Fruit fly (Drosophila melanogaster) whole organism, embryonic: ENCODE results near the gene Coq2.

Experiments
- CG10366 ChIP-seq: fragments of 200-800 bp; sonication (Bioruptor generic); IDR thresholded peaks from 2 replicates; pipeline ENCODE4 v1.3.6; 2022; ENCODE audit warnings: missing biosample characterization, missing genetic modification characterization
- CG10565 ChIP-seq: fragments of 200-800 bp; sonication (Bioruptor generic); optimal IDR thresholded peaks from 3 replicates; lab custom pipeline; 2016; ENCODE audit warnings: missing biosample characterization, mild to moderate bottlenecking, missing genetic modification characterization
- CG11723 ChIP-seq: fragments of 200-800 bp; sonication (Bioruptor generic); optimal IDR thresholded peaks from 2 replicates; lab custom pipeline; 2017; ENCODE audit warnings: missing biosample characterization, mild to moderate bottlenecking, missing genetic modification characterization
- CG12744 ChIP-seq: fragments of 200-800 bp; sonication (Bioruptor generic); optimal IDR thresholded peaks from 2 replicates; lab custom pipeline; 2016; ENCODE audit warnings: missing biosample characterization, missing genetic modification characterization
- CG12942 ChIP-seq: fragments of 200-800 bp; sonication (Bioruptor generic); optimal IDR thresholded peaks from 3 replicates; lab custom pipeline; 2016; ENCODE audit warnings: missing biosample characterization, missing genetic modification characterization
- CG14965 ChIP-seq: fragments of 200-800 bp; sonication (Bioruptor generic); optimal IDR thresholded peaks from 2 replicates; lab custom pipeline; 2016; ENCODE audit warnings: missing biosample characterization, missing genetic modification characterization, borderline replicate concordance
- CG16815 ChIP-seq: fragments of 200-800 bp; sonication (Bioruptor generic); optimal IDR thresholded peaks from 3 replicates; lab custom pipeline; 2017; ENCODE audit warnings: missing biosample characterization, mild to moderate bottlenecking, missing genetic modification characterization
- CG18011 ChIP-seq: fragments of 200-800 bp; sonication (Bioruptor generic); optimal IDR thresholded peaks from 2 replicates; lab custom pipeline; 2017; ENCODE audit warnings: missing biosample characterization, missing genetic modification characterization, mild to moderate bottlenecking, moderate library complexity, missing genotype
- CG18262 ChIP-seq: fragments of 200-800 bp; optimal IDR thresholded peaks from 3 replicates; lab custom pipeline; 2019; ENCODE audit warnings: missing biosample characterization, mild to moderate bottlenecking, missing genetic modification characterization, moderate library complexity
- CG2202 ChIP-seq: fragments of 200-800 bp; sonication (Bioruptor generic); optimal IDR thresholded peaks from 2 replicates; lab custom pipeline; 2018; ENCODE audit warnings: missing biosample characterization, mild to moderate bottlenecking, missing genetic modification characterization
- CG2889 ChIP-seq: fragments of 200-800 bp; sonication (Bioruptor generic); IDR thresholded peaks from 3 replicates; pipeline ENCODE4 v1.3.6; 2022; ENCODE audit warnings: missing biosample characterization, missing genetic modification characterization
- CG31441 ChIP-seq: fragments of 200-800 bp; sonication (Bioruptor generic); IDR thresholded peaks from 2 replicates; pipeline ENCODE4 v1.3.6; 2022; ENCODE audit warnings: missing biosample characterization, missing genetic modification characterization
- CG3407 ChIP-seq: fragments of 200-800 bp; sonication (Bioruptor generic); optimal IDR thresholded peaks from 2 replicates; lab custom pipeline; 2018; ENCODE audit warnings: missing biosample characterization, mild to moderate bottlenecking, missing genetic modification characterization
- CG34224 ChIP-seq: fragments of 200-800 bp; sonication (Bioruptor generic); IDR thresholded peaks from 3 replicates; pipeline ENCODE4 v1.3.6; 2022; ENCODE audit warnings: missing biosample characterization, missing genetic modification characterization; ENCODE audit not compliant: partially characterized antibody
- CG34422 ChIP-seq: fragments of 200-800 bp; sonication (Bioruptor generic); IDR thresholded peaks from 3 replicates; pipeline ENCODE4 v1.3.6; 2022; ENCODE audit warnings: missing biosample characterization, missing genetic modification characterization
- CG3847 ChIP-seq: fragments of 200-800 bp; sonication (Bioruptor generic); IDR thresholded peaks from 2 replicates; pipeline ENCODE4 v1.3.6; 2022; ENCODE audit warnings: missing biosample characterization, missing genetic modification characterization
- CG4282 ChIP-seq: fragments of 200-800 bp; sonication (Bioruptor generic); optimal IDR thresholded peaks from 2 replicates; lab custom pipeline; 2016; ENCODE audit warnings: missing biosample characterization, missing genetic modification characterization
- CG4360 ChIP-seq: fragments of 200-800 bp; sonication (Bioruptor generic); IDR thresholded peaks from 2 replicates; pipeline ENCODE4 v1.3.6; 2022; ENCODE audit warnings: missing biosample characterization, missing genetic modification characterization
- CG4617 ChIP-seq: fragments of 200-800 bp; sonication (Bioruptor generic); optimal IDR thresholded peaks from 3 replicates; lab custom pipeline; 2016; ENCODE audit warnings: missing biosample characterization, missing genetic modification characterization, borderline replicate concordance
- CG5180 ChIP-seq: fragments of 200-800 bp; sonication (Bioruptor generic); optimal IDR thresholded peaks from 3 replicates; lab custom pipeline; 2017; ENCODE audit warnings: missing biosample characterization, missing genetic modification characterization, mild to moderate bottlenecking, moderate library complexity, missing genetic modification reagents
- CG6689 ChIP-seq: fragments of 200-800 bp; sonication (Bioruptor generic); IDR thresholded peaks from 2 replicates; pipeline ENCODE4 v1.3.6; 2022; ENCODE audit warnings: missing biosample characterization, missing genetic modification characterization
- CG6813 ChIP-seq: fragments of 200-800 bp; sonication (Bioruptor generic); optimal IDR thresholded peaks from 2 replicates; lab custom pipeline; 2017; ENCODE audit warnings: missing biosample characterization, missing genetic modification characterization, mild to moderate bottlenecking, moderate library complexity, missing genetic modification reagents
- CG7987 ChIP-seq: fragments of 200-800 bp; sonication (Bioruptor generic); optimal IDR thresholded peaks from 2 replicates; lab custom pipeline; 2018; ENCODE audit warnings: missing biosample characterization, mild to moderate bottlenecking, missing genetic modification characterization, moderate library complexity
- CG8281 ChIP-seq: fragments of 200-800 bp; sonication (Bioruptor generic); optimal IDR thresholded peaks from 2 replicates; lab custom pipeline; 2018; ENCODE audit warnings: missing biosample characterization, mild to moderate bottlenecking, missing genetic modification characterization, moderate library complexity
- Chrac-16 ChIP-seq: fragments of 200-800 bp; sonication (Bioruptor generic); optimal IDR thresholded peaks from 3 replicates; lab custom pipeline; 2016; ENCODE audit warnings: missing biosample characterization, missing genetic modification characterization
- CrebB ChIP-seq: fragments of 200-800 bp; sonication (Bioruptor generic); optimal IDR thresholded peaks from 3 replicates; lab custom pipeline; 2018; ENCODE audit warnings: missing biosample characterization, mild to moderate bottlenecking, missing genetic modification characterization
- Dp ChIP-seq: fragments of 200-800 bp; sonication (Bioruptor generic); optimal IDR thresholded peaks from 2 replicates; lab custom pipeline; 2018; ENCODE audit warnings: missing biosample characterization, mild to moderate bottlenecking, missing genetic modification characterization, moderate library complexity
- Hey ChIP-seq: fragments of 200-800 bp; sonication (Bioruptor generic); optimal IDR thresholded peaks from 3 replicates; lab custom pipeline; 2018; ENCODE audit warnings: missing biosample characterization, mild to moderate bottlenecking, missing genetic modification characterization
- HmgD ChIP-seq: fragments of 200-800 bp; sonication (Bioruptor generic); optimal IDR thresholded peaks from 3 replicates; lab custom pipeline; 2016; ENCODE audit warnings: missing biosample characterization, missing genetic modification characterization
- Hr51 ChIP-seq, 2 experiments: fragments of 200-800 bp; sonication (Bioruptor generic); optimal IDR thresholded peaks; 2 replicates in 1 of 2; 3 replicates in 1 of 2; lab custom pipeline; 2016 to 2018; ENCODE audit warnings: missing biosample characterization in 2 of 2, missing genetic modification characterization in 2 of 2, mild to moderate bottlenecking in 1 of 2, moderate library complexity in 1 of 2
- Max ChIP-seq: fragments of 200-800 bp; sonication (Bioruptor generic); optimal IDR thresholded peaks from 2 replicates; lab custom pipeline; 2016; ENCODE audit warnings: missing biosample characterization, mild to moderate bottlenecking, missing genetic modification characterization
- Neu2 ChIP-seq: fragments of 200-800 bp; sonication (Bioruptor generic); optimal IDR thresholded peaks from 3 replicates; lab custom pipeline; 2016; ENCODE audit warnings: missing biosample characterization, missing genetic modification characterization, borderline replicate concordance
- PHDP ChIP-seq: fragments of 200-800 bp; sonication (Bioruptor generic); optimal IDR thresholded peaks from 3 replicates; lab custom pipeline; 2018; ENCODE audit warnings: missing biosample characterization, mild to moderate bottlenecking, missing genetic modification characterization, moderate library complexity
- Ravus ChIP-seq: fragments of 200-800 bp; sonication (Bioruptor generic); IDR thresholded peaks from 2 replicates; pipeline ENCODE4 v1.3.6; 2022; ENCODE audit warnings: missing biosample characterization, missing genetic modification characterization
- bcd ChIP-seq: fragments of 200-800 bp; sonication (Bioruptor generic); optimal IDR thresholded peaks from 2 replicates; lab custom pipeline; 2017; ENCODE audit warnings: missing biosample characterization, mild to moderate bottlenecking, missing genetic modification characterization
- br ChIP-seq: fragments of >200 bp; optimal IDR thresholded peaks from 2 replicates; lab custom pipeline; 2017
- chn ChIP-seq: fragments of 200-800 bp; sonication (Bioruptor generic); optimal IDR thresholded peaks from 2 replicates; lab custom pipeline; 2016; ENCODE audit warnings: missing biosample characterization, missing genetic modification characterization
- ci ChIP-seq: fragments of 200-800 bp; sonication (Bioruptor generic); IDR thresholded peaks from 3 replicates; pipeline ENCODE4 v1.3.6; 2022; ENCODE audit warnings: missing biosample characterization, missing genetic modification characterization
- da ChIP-seq: fragments of 200-800 bp; sonication (Bioruptor generic); optimal IDR thresholded peaks from 2 replicates; lab custom pipeline; 2016; ENCODE audit warnings: missing biosample characterization, missing genetic modification characterization
- dmrt11E ChIP-seq: fragments of 200-800 bp; sonication (Bioruptor generic); optimal IDR thresholded peaks from 3 replicates; lab custom pipeline; 2018; ENCODE audit warnings: missing biosample characterization, mild to moderate bottlenecking, missing genetic modification characterization, moderate library complexity
- ems ChIP-seq: fragments of 200-800 bp; sonication (Bioruptor generic); optimal IDR thresholded peaks from 3 replicates; lab custom pipeline; 2016; ENCODE audit warnings: missing biosample characterization, missing genetic modification characterization
- ftz-f1 ChIP-seq: fragments of 200-800 bp; sonication (Bioruptor generic); optimal IDR thresholded peaks from 2 replicates; lab custom pipeline; 2016; ENCODE audit warnings: missing biosample characterization, missing genetic modification characterization
- gsb-n ChIP-seq: fragments of 200-800 bp; sonication (Bioruptor generic); optimal IDR thresholded peaks from 3 replicates; lab custom pipeline; 2018; ENCODE audit warnings: missing biosample characterization, mild to moderate bottlenecking, missing genetic modification characterization
- lilli ChIP-seq: fragments of 200-800 bp; sonication (Bioruptor generic); optimal IDR thresholded peaks from 3 replicates; lab custom pipeline; 2016; ENCODE audit warnings: missing biosample characterization, missing genetic modification characterization
- lmd ChIP-seq: fragments of 200-800 bp; sonication (Bioruptor generic); IDR thresholded peaks from 2 replicates; pipeline ENCODE4 v1.3.6; 2022; ENCODE audit warnings: missing biosample characterization, missing genetic modification characterization
- luna ChIP-seq: fragments of 200-800 bp; sonication (Bioruptor generic); optimal IDR thresholded peaks from 2 replicates; lab custom pipeline; 2016; ENCODE audit warnings: missing biosample characterization, missing genetic modification characterization
- org-1 ChIP-seq: fragments of 200-800 bp; sonication (Bioruptor generic); optimal IDR thresholded peaks from 2 replicates; lab custom pipeline; 2017; ENCODE audit warnings: missing biosample characterization, missing genetic modification characterization
- prd ChIP-seq, 3 experiments: fragments of >200 bp in 2 of 3; fragments of 200-800 bp in 1 of 3; sonication (Bioruptor generic) in 1 of 3; optimal IDR thresholded peaks in 2 of 3; IDR thresholded peaks in 1 of 3; 2 replicates in 2 of 3; 3 replicates in 1 of 3; pipeline versions ENCODE4 v1.3.6 to Lab custom; 2017 to 2022; ENCODE audit warnings: missing biosample characterization in 1 of 3, missing genetic modification characterization in 1 of 3
- psq ChIP-seq: fragments of 200-800 bp; sonication (Bioruptor generic); optimal IDR thresholded peaks from 2 replicates; lab custom pipeline; 2017; ENCODE audit warnings: missing biosample characterization, missing genetic modification characterization
- stc ChIP-seq: fragments of 200-800 bp; sonication (Bioruptor generic); IDR thresholded peaks from 2 replicates; pipeline ENCODE4 v1.3.6; 2022; ENCODE audit warnings: missing biosample characterization, missing genetic modification characterization
- tx ChIP-seq: fragments of 200-800 bp; sonication (Bioruptor generic); optimal IDR thresholded peaks from 2 replicates; lab custom pipeline; 2016; ENCODE audit warnings: missing biosample characterization, missing genetic modification characterization

Coq2 gene

dm6 chr3R:8336012-8336567 is 19.7 kb upstream of the Coq2 start (continued):
- TF ChIP-seq CG34224 (GFP tag; lab: Robert Waterston, UW) (no peak), CG18011 (GFP tag; lab: Kevin White, UChicago) (no peak), Chrac-16 (no peak), Neu2 (GFP tag; lab: Kevin White, UChicago) (no peak), CG4617 (GFP tag; lab: Kevin White, UChicago) (no peak), stc (GFP tag; lab: Robert Waterston, UW) (no peak), gsb-n (no peak), CG10565 (GFP tag; lab: Kevin White, UChicago) (no peak), CG18262 (peak; percentile 51), tx (GFP tag; lab: Kevin White, UChicago) (no peak), PHDP (tag; lab: Kevin White, UChicago) (no peak), br (lab: Kevin White, UChicago) (no peak), Max (no peak), CG2202 (no peak), luna (GFP tag; lab: Kevin White, UChicago) (no peak), CG12744 (no peak), CG2889 (GFP tag; lab: Robert Waterston, UW) (no peak), CG4282 (GFP tag; lab: Kevin White, UChicago) (no peak), CG3407 (GFP tag; lab: Kevin White, UChicago) (no peak), psq (no peak), HmgD (GFP tag; lab: Kevin White, UChicago) (no peak), CG34422 (no peak), CG7987 (GFP tag; lab: Kevin White, UChicago) (no peak), da (GFP tag; lab: Kevin White, UChicago) (no peak), CG10366 (GFP tag; lab: Robert Waterston, UW) (no peak), lilli (GFP tag; lab: Kevin White, UChicago) (no peak), org-1 (GFP tag; lab: Kevin White, UChicago) (no peak), Ravus (GFP tag; lab: Robert Waterston, UW) (no peak), CG4360 (GFP tag; lab: Robert Waterston, UW) (no peak), CG6689 (GFP tag; lab: Robert Waterston, UW) (no peak), CG11723 (GFP tag; lab: Kevin White, UChicago) (no peak), CG8281 (tag; lab: Kevin White, UChicago) (no peak), CG16815 (GFP tag; lab: Kevin White, UChicago) (peak; percentile 33), prd (optimal IDR thresholded peaks at IDR 0.05; lab: Kevin White, UChicago) (no peak), prd (GFP tag; IDR thresholded peaks at IDR 0.05; lab: Robert Waterston, UW) (0 out of 3 replicates have a peak, but pooled peaks have one; percentile 19), CG5180 (GFP tag; lab: Kevin White, UChicago) (no peak), CG31441 (GFP tag; lab: Robert Waterston, UW) (0 out of 2 replicates have a peak, but pooled peaks have one; percentile 26), ftz-f1 (GFP tag; lab: Kevin White, UChicago) (no peak), CG6813 (no peak), chn (no peak), ci (GFP tag; lab: Robert Waterston, UW) (no peak), dmrt11E (tag; lab: Kevin White, UChicago) (peak; percentile 65), Hey (tag; lab: Kevin White, UChicago) (no peak), ems (GFP tag; lab: Kevin White, UChicago) (no peak), CG14965 (GFP tag; lab: Kevin White, UChicago) (no peak), Hr51 (GFP tag; optimal IDR thresholded peaks at IDR 0.05; lab: Kevin White, UChicago) (no peak), bcd (GFP tag; lab: Kevin White, UChicago) (no peak), CG12942 (GFP tag; lab: Kevin White, UChicago) (no peak), Dp (GFP tag; lab: Kevin White, UChicago) (no peak), CrebB (no peak), CG3847 (GFP tag; lab: Robert Waterston, UW) (no peak), lmd (GFP tag; lab: Robert Waterston, UW) (no peak)
